Fruit fly (Drosophila melanogaster): Measurements from ENCODE around the gene tna.

tna gene

dm6 chr3L:10817670-10818650 lies 17.4 kb upstream of the tna start:
- no peak for TF ChIP-seq Dll (optimal IDR thresholded peaks at IDR 0.05)
- TF ChIP-seq CG8478 (optimal IDR thresholded peaks at IDR 0.05), result no peak

dm6 chr3L:10821468-10821867 lies 13.9 kb upstream of the tna start:
- TF ChIP-seq usp (GFP tag; optimal IDR thresholded peaks at IDR 0.05) (no peak), Dll (optimal IDR thresholded peaks at IDR 0.05) (no peak), pan (optimal IDR thresholded peaks at IDR 0.05) (no peak), CG8478 (optimal IDR thresholded peaks at IDR 0.05) (no peak), EcR (GFP tag; optimal IDR thresholded peaks at IDR 0.05) (no peak), psq (optimal IDR thresholded peaks at IDR 0.05) (no peak)

dm6 chr3L:10822364-10823231 lies 12.7 kb upstream of the tna start:
- TF ChIP-seq EcR (GFP tag; optimal IDR thresholded peaks at IDR 0.05) (no peak), usp (GFP tag; optimal IDR thresholded peaks at IDR 0.05) (no peak), Dll (optimal IDR thresholded peaks at IDR 0.05) (no peak), psq (optimal IDR thresholded peaks at IDR 0.05) (no peak), pan (optimal IDR thresholded peaks at IDR 0.05) (no peak), CG8478 (optimal IDR thresholded peaks at IDR 0.05) (no peak)

- TF ChIP-seq usp (GFP tag; optimal IDR thresholded peaks at IDR 0.05) (no peak), pan (optimal IDR thresholded peaks at IDR 0.05) (no peak), CG8478 (optimal IDR thresholded peaks at IDR 0.05) (no peak), EcR (GFP tag; optimal IDR thresholded peaks at IDR 0.05) (no peak), psq (optimal IDR thresholded peaks at IDR 0.05) (no peak), Dll (optimal IDR thresholded peaks at IDR 0.05) (no peak)
These were observed 8.0 kb upstream of the tna start for dm6 chr3L:10827348-10827747.

- TF ChIP-seq usp (GFP tag; optimal IDR thresholded peaks at IDR 0.05), result no peak
- no peak for TF ChIP-seq pan (optimal IDR thresholded peaks at IDR 0.05)
- TF ChIP-seq Dll (optimal IDR thresholded peaks at IDR 0.05), result no peak
- TF ChIP-seq EcR (GFP tag; optimal IDR thresholded peaks at IDR 0.05), result no peak
- no peak for TF ChIP-seq psq (optimal IDR thresholded peaks at IDR 0.05)
- no peak for TF ChIP-seq CG8478 (optimal IDR thresholded peaks at IDR 0.05)
These were observed 6.2 kb upstream of the tna start for dm6 chr3L:10829160-10829559.

dm6 chr3L:10833222-10833621 lies 2.1 kb upstream of the tna start:
- TF ChIP-seq usp (GFP tag; optimal IDR thresholded peaks at IDR 0.05) (no peak), EcR (GFP tag; optimal IDR thresholded peaks at IDR 0.05) (no peak), psq (optimal IDR thresholded peaks at IDR 0.05) (no peak), pan (optimal IDR thresholded peaks at IDR 0.05) (no peak), CG8478 (optimal IDR thresholded peaks at IDR 0.05) (no peak), Dll (optimal IDR thresholded peaks at IDR 0.05) (no peak)

- TF ChIP-seq EcR (GFP tag; optimal IDR thresholded peaks at IDR 0.05), result no peak
- TF ChIP-seq Dll (optimal IDR thresholded peaks at IDR 0.05), result no peak
These were observed 2.8 kb downstream of the tna start for dm6 chr3L:10837869-10838783.

- TF ChIP-seq CG8478 (optimal IDR thresholded peaks at IDR 0.05), result no peak
- TF ChIP-seq Dll (optimal IDR thresholded peaks at IDR 0.05), result no peak
- no peak for TF ChIP-seq usp (GFP tag; optimal IDR thresholded peaks at IDR 0.05)
- TF ChIP-seq EcR (GFP tag; optimal IDR thresholded peaks at IDR 0.05), result no peak
- no peak for TF ChIP-seq psq (optimal IDR thresholded peaks at IDR 0.05)
- TF ChIP-seq pan (optimal IDR thresholded peaks at IDR 0.05), result no peak
These were observed 5.5 kb downstream of the tna start for dm6 chr3L:10840867-10841266.

- no peak for TF ChIP-seq CG8478 (optimal IDR thresholded peaks at IDR 0.05)
- no peak for TF ChIP-seq psq (optimal IDR thresholded peaks at IDR 0.05)
- no peak for TF ChIP-seq usp (GFP tag; optimal IDR thresholded peaks at IDR 0.05)
- TF ChIP-seq Dll (optimal IDR thresholded peaks at IDR 0.05), result no peak
- no peak for TF ChIP-seq pan (optimal IDR thresholded peaks at IDR 0.05)
- no peak for TF ChIP-seq EcR (GFP tag; optimal IDR thresholded peaks at IDR 0.05)
These were observed 6.6 kb downstream of the tna start for dm6 chr3L:10841905-10842304.

- no peak for TF ChIP-seq usp (GFP tag; optimal IDR thresholded peaks at IDR 0.05)
These were observed 7.5 kb downstream of the tna start for dm6 chr3L:10842830-10843229.

- TF ChIP-seq Dll (optimal IDR thresholded peaks at IDR 0.05), result no peak
- TF ChIP-seq EcR (GFP tag; optimal IDR thresholded peaks at IDR 0.05), result no peak
These were observed 7.9 kb downstream of the tna start for dm6 chr3L:10843273-10843672.

- TF ChIP-seq pan (optimal IDR thresholded peaks at IDR 0.05) (no peak), CG8478 (optimal IDR thresholded peaks at IDR 0.05) (no peak), Dll (optimal IDR thresholded peaks at IDR 0.05) (no peak), usp (GFP tag; optimal IDR thresholded peaks at IDR 0.05) (no peak), psq (optimal IDR thresholded peaks at IDR 0.05) (no peak), EcR (GFP tag; optimal IDR thresholded peaks at IDR 0.05) (no peak)
These were observed 8.4 kb downstream of the tna start for dm6 chr3L:10843685-10844084.
